Worm (Caenorhabditis elegans): Measurements from ENCODE around the gene clec-63.

clec-63 gene

ce11 chrII:12895078-12895670, at the start of gene clec-63, which contains the start of gene clec-62:
Gene clec-63, plus strand, starts transcription at chrII:12895638.
Gene clec-62, minus strand, starts transcription at chrII:12895128.
- TF ChIP-seq nhr-11 (tag; optimal IDR thresholded peaks at IDR 0.05): no peak
- peak; percentile 96 for TF ChIP-seq elt-2 (tag; optimal IDR thresholded peaks at IDR 0.05)
- no peak for TF ChIP-seq eor-1 (tag; optimal IDR thresholded peaks at IDR 0.05)
- no peak for TF ChIP-seq lin-15B (tag; optimal IDR thresholded peaks at IDR 0.05)
- TF ChIP-seq hmg-11 (tag; optimal IDR thresholded peaks at IDR 0.05): no peak
- no peak for TF ChIP-seq ceh-28 (tag; optimal IDR thresholded peaks at IDR 0.05)
- no peak for TF ChIP-seq ceh-9 (tag; optimal IDR thresholded peaks at IDR 0.05)
- TF ChIP-seq nhr-237 (tag; optimal IDR thresholded peaks at IDR 0.05): no peak
- no peak for TF ChIP-seq ZK546.5 (tag; optimal IDR thresholded peaks at IDR 0.05)
- TF ChIP-seq nhr-76 (tag; optimal IDR thresholded peaks at IDR 0.05): no peak
- peak; percentile 30 for TF ChIP-seq jun-1 (tag; optimal IDR thresholded peaks at IDR 0.05)
- TF ChIP-seq ceh-16 (tag; optimal IDR thresholded peaks at IDR 0.05): no peak
- TF ChIP-seq pqm-1 (tag; optimal IDR thresholded peaks at IDR 0.05): peak; percentile 72
- no peak for TF ChIP-seq daf-12 (tag; optimal IDR thresholded peaks at IDR 0.05)
- peak; percentile 39 for TF ChIP-seq pha-4 (tag; optimal IDR thresholded peaks at IDR 0.05)

ce11 chrII:12847736-12848135, 47.7 kb upstream of the clec-63 start, which contains the start of gene pes-10:
Gene pes-10, minus strand, starts transcription at chrII:12847836.
- no peak for TF ChIP-seq ama-1 (optimal IDR thresholded peaks at IDR 0.05)
- TF ChIP-seq tbx-2 (tag; optimal IDR thresholded peaks at IDR 0.05): no peak
- no peak for TF ChIP-seq lin-39 (tag; optimal IDR thresholded peaks at IDR 0.05)
- TF ChIP-seq nhr-76 (tag; optimal IDR thresholded peaks at IDR 0.05): no peak
- no peak for TF ChIP-seq nfya-1 (tag; optimal IDR thresholded peaks at IDR 0.05; ENCODE audit: insufficient read depth)
- no peak for TF ChIP-seq pqm-1 (tag; optimal IDR thresholded peaks at IDR 0.05)
- no peak for TF ChIP-seq nhr-77 (tag; optimal IDR thresholded peaks at IDR 0.05)
- TF ChIP-seq aly-2 (tag; optimal IDR thresholded peaks at IDR 0.05): no peak
- no peak for TF ChIP-seq nhr-237 (tag; optimal IDR thresholded peaks at IDR 0.05)
- no peak for TF ChIP-seq nhr-11 (tag; optimal IDR thresholded peaks at IDR 0.05)
- TF ChIP-seq ceh-9 (tag; optimal IDR thresholded peaks at IDR 0.05): no peak

ce11 chrII:12850129-12850528, 45.3 kb upstream of the clec-63 start, which contains the start of gene Y46G5A.28:
Gene Y46G5A.28, plus strand, starts transcription at chrII:12850429.
- TF ChIP-seq nhr-76 (tag; optimal IDR thresholded peaks at IDR 0.05) (no peak), pqm-1 (tag; optimal IDR thresholded peaks at IDR 0.05) (no peak), hmg-11 (tag; optimal IDR thresholded peaks at IDR 0.05) (no peak)

- TF ChIP-seq fos-1 (tag; optimal IDR thresholded peaks at IDR 0.05) (no peak), jun-1 (tag; optimal IDR thresholded peaks at IDR 0.05) (no peak), skn-1 (tag; optimal IDR thresholded peaks at IDR 0.05) (no peak), ama-1 (optimal IDR thresholded peaks at IDR 0.05) (no peak), ceh-9 (tag; optimal IDR thresholded peaks at IDR 0.05) (no peak), unc-39 (tag; optimal IDR thresholded peaks at IDR 0.05) (no peak), elt-3 (tag; optimal IDR thresholded peaks at IDR 0.05) (no peak), egl-5 (tag; optimal IDR thresholded peaks at IDR 0.05) (no peak), ztf-4 (tag; optimal IDR thresholded peaks at IDR 0.05) (no peak)
Observed at ce11 chrII:12855900-12856299, 39.5 kb upstream of the clec-63 start, which contains the start of gene Y46G5A.29. Gene Y46G5A.29, plus strand, starts transcription at chrII:12856200.

ce11 chrII:12865604-12866003, 29.8 kb upstream of the clec-63 start, which contains the start of gene snf-5:
Gene snf-5, minus strand, starts transcription at chrII:12865785.
- no peak for TF ChIP-seq ZK546.5 (tag; optimal IDR thresholded peaks at IDR 0.05)
- no peak for TF ChIP-seq lin-39 (tag; optimal IDR thresholded peaks at IDR 0.05)
- no peak for TF ChIP-seq nhr-76 (tag; optimal IDR thresholded peaks at IDR 0.05)
- TF ChIP-seq nhr-77 (tag; optimal IDR thresholded peaks at IDR 0.05): no peak
- no peak for TF ChIP-seq zag-1 (tag; optimal IDR thresholded peaks at IDR 0.05)
- no peak for TF ChIP-seq nhr-28 (tag; optimal IDR thresholded peaks at IDR 0.05)
- TF ChIP-seq mml-1 (tag; optimal IDR thresholded peaks at IDR 0.05): no peak
- TF ChIP-seq nfya-1 (tag; optimal IDR thresholded peaks at IDR 0.05; ENCODE audit: insufficient read depth): no peak
- TF ChIP-seq R02D3.7 (tag; optimal IDR thresholded peaks at IDR 0.05): no peak
- no peak for TF ChIP-seq elt-3 (tag; optimal IDR thresholded peaks at IDR 0.05)
- no peak for TF ChIP-seq nhr-12 (tag; optimal IDR thresholded peaks at IDR 0.05)
- TF ChIP-seq nhr-23 (tag; optimal IDR thresholded peaks at IDR 0.05): no peak
- TF ChIP-seq aly-2 (tag; optimal IDR thresholded peaks at IDR 0.05): no peak
- no peak for TF ChIP-seq skn-1 (tag; optimal IDR thresholded peaks at IDR 0.05)

All from whole organism, L3 larva.